Worm (Caenorhabditis elegans): ENCODE data around the gene T22F7.4.
A peak's percentile ranks its signal among the peaks of the same experiment; 100 is the strongest.

Gene T22F7.4

ce11 chrIII:526824-527223 lies at the start of gene T22F7.4:
TSS of gene T22F7.4 (minus strand) at chrIII:526924.
- TF ChIP-seq sma-9 (GFP tag; optimal IDR thresholded peaks at IDR 0.05) (no peak), sma-9 (tag; optimal IDR thresholded peaks at IDR 0.05) (no peak), nhr-11 (tag; optimal IDR thresholded peaks at IDR 0.05) (no peak), egl-27 (tag; optimal IDR thresholded peaks at IDR 0.05) (no peak), ztf-11 (tag; optimal IDR thresholded peaks at IDR 0.05) (no peak)

- TF ChIP-seq elt-1 (tag; optimal IDR thresholded peaks at IDR 0.05) (no peak), unc-62 (GFP tag; optimal IDR thresholded peaks at IDR 0.05) (no peak), sem-4 (tag; optimal IDR thresholded peaks at IDR 0.05) (no peak), unc-39 (tag; optimal IDR thresholded peaks at IDR 0.05) (no peak), blmp-1 (tag; optimal IDR thresholded peaks at IDR 0.05; ENCODE audit: insufficient read depth) (peak; percentile 74)
Measured at ce11 chrIII:568815-569214, 42.1 kb upstream of the T22F7.4 start.

ce11 chrIII:564786-565185 lies 38.1 kb upstream of the T22F7.4 start:
- peak; percentile 25 for TF ChIP-seq sem-4 (tag; optimal IDR thresholded peaks at IDR 0.05)
- TF ChIP-seq R02D3.7 (tag; optimal IDR thresholded peaks at IDR 0.05), result no peak
- TF ChIP-seq nhr-25 (tag; optimal IDR thresholded peaks at IDR 0.05), result peak; percentile 34

- TF ChIP-seq aly-2 (tag; optimal IDR thresholded peaks at IDR 0.05) (no peak), nhr-11 (tag; optimal IDR thresholded peaks at IDR 0.05) (no peak), alr-1 (tag; optimal IDR thresholded peaks at IDR 0.05) (no peak), blmp-1 (tag; optimal IDR thresholded peaks at IDR 0.05; ENCODE audit: insufficient read depth) (no peak), ceh-16 (tag; optimal IDR thresholded peaks at IDR 0.05) (no peak), sem-4 (tag; optimal IDR thresholded peaks at IDR 0.05) (no peak), elt-3 (tag; optimal IDR thresholded peaks at IDR 0.05) (no peak), nhr-77 (tag; optimal IDR thresholded peaks at IDR 0.05) (no peak), sma-9 (GFP tag; optimal IDR thresholded peaks at IDR 0.05) (no peak), sma-9 (tag; optimal IDR thresholded peaks at IDR 0.05) (no peak), gmeb-1 (tag; optimal IDR thresholded peaks at IDR 0.05) (no peak), unc-62 (GFP tag; optimal IDR thresholded peaks at IDR 0.05) (no peak), mab-5 (tag; optimal IDR thresholded peaks at IDR 0.05) (no peak), unc-39 (tag; optimal IDR thresholded peaks at IDR 0.05) (no peak), lsy-2 (tag; optimal IDR thresholded peaks at IDR 0.05) (no peak), fos-1 (tag; optimal IDR thresholded peaks at IDR 0.05) (no peak), nhr-21 (tag; optimal IDR thresholded peaks at IDR 0.05) (no peak), nhr-23 (tag; optimal IDR thresholded peaks at IDR 0.05) (no peak), ZK546.5 (tag; optimal IDR thresholded peaks at IDR 0.05) (no peak), R02D3.7 (tag; optimal IDR thresholded peaks at IDR 0.05) (no peak), ama-1 (optimal IDR thresholded peaks at IDR 0.05) (no peak)
Measured at ce11 chrIII:563755-564154, 37.0 kb upstream of the T22F7.4 start.

- TF ChIP-seq ztf-4 (tag; optimal IDR thresholded peaks at IDR 0.05) (no peak), nhr-237 (tag; optimal IDR thresholded peaks at IDR 0.05) (no peak), nhr-77 (tag; optimal IDR thresholded peaks at IDR 0.05) (no peak), nhr-25 (tag; optimal IDR thresholded peaks at IDR 0.05) (peak; percentile 51), nhr-129 (tag; optimal IDR thresholded peaks at IDR 0.05) (peak; percentile 15), lin-39 (tag; optimal IDR thresholded peaks at IDR 0.05) (no peak), nhr-12 (tag; optimal IDR thresholded peaks at IDR 0.05) (no peak), mbf-1 (tag; optimal IDR thresholded peaks at IDR 0.05) (no peak), ceh-16 (tag; optimal IDR thresholded peaks at IDR 0.05) (peak; percentile 67), gmeb-1 (tag; optimal IDR thresholded peaks at IDR 0.05) (peak; percentile 57), mdl-1 (tag; optimal IDR thresholded peaks at IDR 0.05) (no peak), ztf-1 (GFP tag; conservative IDR thresholded peaks at IDR 0.05) (no peak), mab-5 (tag; optimal IDR thresholded peaks at IDR 0.05) (no peak), lsy-2 (tag; optimal IDR thresholded peaks at IDR 0.05) (no peak), aly-2 (tag; optimal IDR thresholded peaks at IDR 0.05) (no peak), lin-13 (GFP tag; optimal IDR thresholded peaks at IDR 0.05) (no peak), skn-1 (tag; optimal IDR thresholded peaks at IDR 0.05) (no peak), blmp-1 (tag; optimal IDR thresholded peaks at IDR 0.05; ENCODE audit: insufficient read depth) (no peak), ama-1 (optimal IDR thresholded peaks at IDR 0.05) (no peak), unc-55 (GFP tag; optimal IDR thresholded peaks at IDR 0.05) (no peak), egl-27 (tag; optimal IDR thresholded peaks at IDR 0.05) (no peak), peb-1 (tag; optimal IDR thresholded peaks at IDR 0.05) (no peak), snpc-4 (tag; optimal IDR thresholded peaks at IDR 0.05) (no peak), elt-1 (tag; optimal IDR thresholded peaks at IDR 0.05) (no peak), ztf-11 (tag; optimal IDR thresholded peaks at IDR 0.05) (no peak), fos-1 (tag; optimal IDR thresholded peaks at IDR 0.05) (peak; percentile 67), ceh-82 (tag; optimal IDR thresholded peaks at IDR 0.05) (no peak), R02D3.7 (tag; optimal IDR thresholded peaks at IDR 0.05) (no peak), nhr-11 (tag; optimal IDR thresholded peaks at IDR 0.05) (no peak), unc-62 (GFP tag; optimal IDR thresholded peaks at IDR 0.05) (no peak), crh-2 (tag; optimal IDR thresholded peaks at IDR 0.05) (peak; percentile 12), nhr-21 (tag; optimal IDR thresholded peaks at IDR 0.05) (no peak), nhr-23 (tag; optimal IDR thresholded peaks at IDR 0.05) (no peak), sem-4 (tag; optimal IDR thresholded peaks at IDR 0.05) (no peak), F13H6.1 (tag; optimal IDR thresholded peaks at IDR 0.05) (peak; percentile 72), lin-11 (tag; optimal IDR thresholded peaks at IDR 0.05) (no peak), unc-39 (tag; optimal IDR thresholded peaks at IDR 0.05) (no peak), nhr-10 (tag; optimal IDR thresholded peaks at IDR 0.05) (no peak), ZK546.5 (tag; optimal IDR thresholded peaks at IDR 0.05) (no peak)
Measured at ce11 chrIII:558832-559231, 32.1 kb upstream of the T22F7.4 start.

Data from whole organism, L2 larva.